Worm (Caenorhabditis elegans) whole organism, L1 larva: ENCODE measurements around the gene F43E12.1.

Source experiments
- C04F5.9 ChIP-seq: sonication (generic microtip); optimal IDR thresholded peaks from 2 replicates; lab custom pipeline; 2016; ENCODE audit warnings: missing genetic modification characterization, missing compliant biosample characterization
- alr-1 ChIP-seq: fragments of 200-800 bp; sonication (Bioruptor generic); optimal IDR thresholded peaks from 2 replicates; lab custom pipeline; 2018; ENCODE audit warnings: borderline replicate concordance, mild to moderate bottlenecking, missing genetic modification characterization, missing compliant biosample characterization
- ama-1 ChIP-seq: fragments of 150-350 bp; optimal IDR thresholded peaks from 2 replicates; lab custom pipeline; 2014
- blmp-1 ChIP-seq: fragments of 150-350 bp; optimal IDR thresholded peaks from 2 replicates; lab custom pipeline; 2014; ENCODE audit warnings: missing biosample characterization, missing genetic modification characterization
- ceh-63 ChIP-seq: fragments of 200-800 bp; sonication (Bioruptor generic); optimal IDR thresholded peaks from 2 replicates; lab custom pipeline; 2018; ENCODE audit warnings: mild to moderate bottlenecking, missing genetic modification characterization, missing compliant biosample characterization
- efl-1 ChIP-seq, 4 experiments: fragments of 150-350 bp; optimal IDR thresholded peaks in 3 of 4; peaks in 1 of 4; 1 replicate in 1 of 4; 2 replicates in 3 of 4; lab custom pipeline; 2014; ENCODE audit warnings: missing biosample characterization in 2 of 4, missing genetic modification characterization in 2 of 4, missing genetic modification reagents in 2 of 4
- elt-2 ChIP-seq: sonication (generic microtip); optimal IDR thresholded peaks from 2 replicates; lab custom pipeline; 2016; ENCODE audit warnings: missing genetic modification characterization, mild to moderate bottlenecking, inconsistent platforms, missing compliant biosample characterization, missing genetic modification reagents
- elt-3 ChIP-seq, 6 experiments: fragments of 150-350 bp in 1 of 6; sonication (generic microtip); optimal IDR thresholded peaks; 2 replicates each; lab custom pipeline; 2017 to 2018; ENCODE audit warnings: missing biosample characterization in 6 of 6, missing genetic modification characterization in 6 of 6, inconsistent platforms in 1 of 6
- fos-1 ChIP-seq: fragments of 150-350 bp; optimal IDR thresholded peaks from 2 replicates; lab custom pipeline; 2014; ENCODE audit warnings: missing biosample characterization, missing genetic modification characterization
- hlh-4 ChIP-seq: sonication (generic microtip); optimal IDR thresholded peaks from 2 replicates; lab custom pipeline; 2016; ENCODE audit warnings: mild to moderate bottlenecking, missing genetic modification characterization, missing compliant biosample characterization
- irx-1 ChIP-seq: sonication (generic microtip); optimal IDR thresholded peaks from 2 replicates; lab custom pipeline; 2016; ENCODE audit warnings: missing genetic modification characterization, missing compliant biosample characterization
- lin-13 ChIP-seq: fragments of 150-350 bp; optimal IDR thresholded peaks from 2 replicates; lab custom pipeline; 2014; ENCODE audit warnings: missing biosample characterization, missing genetic modification reagents, missing genetic modification characterization
- lin-14 ChIP-seq: fragments of 200-800 bp; sonication (Bioruptor generic); optimal IDR thresholded peaks from 2 replicates; lab custom pipeline; 2018; ENCODE audit warnings: mild to moderate bottlenecking, missing genetic modification characterization, moderate library complexity, missing compliant biosample characterization
- lin-15B ChIP-seq: fragments of 150-350 bp; sonication (generic microtip); optimal IDR thresholded peaks from 3 replicates; lab custom pipeline; 2014; ENCODE audit warnings: missing biosample characterization, missing genetic modification characterization
- lin-35 ChIP-seq, 2 experiments: fragments of 150-350 bp; optimal IDR thresholded peaks; 2 replicates each; lab custom pipeline; 2014; ENCODE audit warnings: missing biosample characterization in 2 of 2, missing genetic modification characterization in 2 of 2, missing genetic modification reagents in 2 of 2
- lsy-2 ChIP-seq, 2 experiments: fragments of 150-350 bp; optimal IDR thresholded peaks; 2 replicates each; lab custom pipeline; 2014; ENCODE audit warnings: missing biosample characterization in 2 of 2, missing genetic modification characterization in 2 of 2
- mab-9 ChIP-seq: fragments of 200-800 bp; sonication (Bioruptor generic); IDR thresholded peaks from 2 replicates; pipeline ENCODE4 v1.3.6; 2022; ENCODE audit warnings: missing genetic modification reagents, missing genetic modification characterization, missing compliant biosample characterization
- mef-2 ChIP-seq: fragments of 150-350 bp; optimal IDR thresholded peaks from 2 replicates; lab custom pipeline; 2014; ENCODE audit warnings: missing biosample characterization, missing genetic modification characterization
- mep-1 ChIP-seq: fragments of 150-350 bp; optimal IDR thresholded peaks from 2 replicates; lab custom pipeline; 2014; ENCODE audit warnings: missing biosample characterization, missing genetic modification characterization
- nhr-11 ChIP-seq: fragments of 150-350 bp; optimal IDR thresholded peaks from 2 replicates; lab custom pipeline; 2014; ENCODE audit warnings: missing biosample characterization, missing genetic modification characterization
- nhr-12 ChIP-seq: sonication (generic microtip); optimal IDR thresholded peaks from 2 replicates; lab custom pipeline; 2017; ENCODE audit warnings: missing biosample characterization, missing genetic modification characterization
- nhr-20 ChIP-seq: sonication (generic microtip); optimal IDR thresholded peaks from 2 replicates; lab custom pipeline; 2016; ENCODE audit warnings: mild to moderate bottlenecking, missing genetic modification characterization, missing compliant biosample characterization
- nhr-237 ChIP-seq: fragments of 150-350 bp; optimal IDR thresholded peaks from 2 replicates; lab custom pipeline; 2014; ENCODE audit warnings: missing biosample characterization, missing genetic modification characterization
- nhr-47 ChIP-seq: sonication (generic microtip); optimal IDR thresholded peaks from 2 replicates; lab custom pipeline; 2016; ENCODE audit warnings: mild to moderate bottlenecking, missing genetic modification characterization, moderate library complexity, missing compliant biosample characterization
- nhr-84 ChIP-seq: sonication (generic microtip); optimal IDR thresholded peaks from 2 replicates; lab custom pipeline; 2017; ENCODE audit warnings: missing biosample characterization, missing genetic modification characterization
- nhr-85 ChIP-seq: sonication (generic microtip); peaks from one replicate; lab custom pipeline; 2016; ENCODE audit warnings: missing genetic modification characterization, inconsistent platforms, missing compliant biosample characterization
- nhr-90 ChIP-seq: sonication (generic microtip); optimal IDR thresholded peaks from 2 replicates; lab custom pipeline; 2016; ENCODE audit warnings: mild to moderate bottlenecking, missing genetic modification characterization, missing compliant biosample characterization; ENCODE audit not compliant: poor library complexity
- skn-1 ChIP-seq: fragments of 150-350 bp; optimal IDR thresholded peaks from 2 replicates; lab custom pipeline; 2014; ENCODE audit warnings: missing biosample characterization, missing genetic modification characterization
- snpc-4 ChIP-seq: fragments of 150-350 bp; optimal IDR thresholded peaks from 2 replicates; lab custom pipeline; 2014; ENCODE audit warnings: missing biosample characterization, missing genetic modification characterization
- tlp-1 ChIP-seq: fragments of 150-350 bp; optimal IDR thresholded peaks from 2 replicates; lab custom pipeline; 2014; ENCODE audit warnings: missing biosample characterization, missing genetic modification characterization
- unc-130 ChIP-seq: fragments of 150-350 bp; optimal IDR thresholded peaks from 2 replicates; lab custom pipeline; 2017; ENCODE audit warnings: missing biosample characterization, missing genetic modification characterization, inconsistent platforms
- zag-1 ChIP-seq: fragments of 150-350 bp; optimal IDR thresholded peaks from 2 replicates; lab custom pipeline; 2014; ENCODE audit warnings: missing biosample characterization, missing genetic modification characterization
- ztf-11 ChIP-seq, 2 experiments: sonication (generic microtip); optimal IDR thresholded peaks; 2 replicates each; lab custom pipeline; 2016 to 2017; ENCODE audit warnings: missing genetic modification characterization in 2 of 2, missing biosample characterization in 1 of 2, missing compliant biosample characterization in 1 of 2
- ztf-4 ChIP-seq: fragments of 150-350 bp; optimal IDR thresholded peaks from 2 replicates; lab custom pipeline; 2014; ENCODE audit warnings: missing biosample characterization, missing genetic modification characterization

F43E12.1 gene

ce11 chrX:7157483-7157882 is 20.0 kb upstream of the F43E12.1 start (continued):
- no peak for TF ChIP-seq skn-1
- TF ChIP-seq nhr-90: no peak
- no peak for TF ChIP-seq nhr-237 (tag; lab: Kevin White, UChicago)
- TF ChIP-seq lsy-2 (tag; optimal IDR thresholded peaks at IDR 0.05; lab: Kevin White, UChicago): no peak
- no peak for TF ChIP-seq mab-9
- TF ChIP-seq lin-13: no peak
- TF ChIP-seq blmp-1: peak; percentile 64
- no peak for TF ChIP-seq zag-1 (tag; lab: Kevin White, UChicago)
- no peak for TF ChIP-seq C04F5.9 (tag; lab: Kevin White, UChicago)
- no peak for TF ChIP-seq ceh-63 (GFP tag; lab: Kevin White, UChicago)
- no peak for TF ChIP-seq nhr-47 (tag; lab: Kevin White, UChicago)
- peak in 1 of 2 experiments; percentile 31 for TF ChIP-seq lin-35 (GFP tag; optimal IDR thresholded peaks at IDR 0.05; lab: Kevin White, UChicago)
- TF ChIP-seq nhr-11: no peak
- TF ChIP-seq nhr-12 (tag; lab: Kevin White, UChicago): no peak
- no peak for TF ChIP-seq tlp-1
- TF ChIP-seq fos-1 (tag; lab: Kevin White, UChicago): no peak
- TF ChIP-seq snpc-4 (tag; lab: Kevin White, UChicago): no peak
- peak; percentile 44 for TF ChIP-seq unc-130 (tag; lab: Kevin White, UChicago)
- TF ChIP-seq hlh-4 (tag; lab: Kevin White, UChicago): no peak
- TF ChIP-seq irx-1 (tag; lab: Kevin White, UChicago): no peak

ce11 chrX:7158736-7159135 is 18.7 kb upstream of the F43E12.1 start, which contains the start of gene pgp-10:
Gene pgp-10 (plus strand): TSS chrX:7159036.
- TF ChIP-seq nhr-85 (tag; lab: Kevin White, UChicago) (peak; percentile 35), nhr-11 (no peak)

ce11 chrX:7162764-7163163 is 14.7 kb upstream of the F43E12.1 start:
- TF ChIP-seq ztf-11 (tag; optimal IDR thresholded peaks at IDR 0.05; lab: Kevin White, UChicago): peak in 1 of 2 experiments; percentile 20
- TF ChIP-seq efl-1 (optimal IDR thresholded peaks at IDR 0.05; lab: Kevin White, UChicago): no peak
- TF ChIP-seq efl-1 (GFP tag; optimal IDR thresholded peaks at IDR 0.05 in 1 of 2; lab: Kevin White, UChicago): peak in 1 of 2 experiments; percentile 14
- TF ChIP-seq lin-15B (tag; lab: Kevin White, UChicago): no peak
- TF ChIP-seq skn-1: no peak
- no peak for TF ChIP-seq hlh-4 (tag; lab: Kevin White, UChicago)
- no peak for TF ChIP-seq nhr-84 (tag; lab: Kevin White, UChicago)
- no peak for TF ChIP-seq ama-1 (lab: Kevin White, UChicago)
- TF ChIP-seq alr-1 (tag; lab: Kevin White, UChicago): no peak
- no peak for TF ChIP-seq fos-1 (tag; lab: Kevin White, UChicago)

ce11 chrX:7170575-7171297 is 6.7 kb upstream of the F43E12.1 start, which contains the start of gene bar-1:
Gene bar-1 (minus strand): TSS chrX:7170625.
- TF ChIP-seq elt-3 (tag; optimal IDR thresholded peaks at IDR 0.05; lab: Kevin White, UChicago) (peak in 1 of 6 experiments; percentile 8), mep-1 (tag; lab: Kevin White, UChicago) (no peak), elt-2 (tag; lab: Kevin White, UChicago) (peak; percentile 46), blmp-1 (peak; percentile 8), nhr-84 (tag; lab: Kevin White, UChicago) (no peak)

- TF ChIP-seq mef-2: no peak
- TF ChIP-seq lin-14 (GFP tag; lab: Kevin White, UChicago): peak; percentile 25
- no peak for TF ChIP-seq nhr-20 (tag; lab: Kevin White, UChicago)
- no peak for TF ChIP-seq ztf-4 (tag; lab: Kevin White, UChicago)
Observed at ce11 chrX:7175389-7175788, 2.1 kb upstream of the F43E12.1 start.
